Worm (Caenorhabditis elegans): Measurements from ENCODE around the gene Y73F4A.2.

The Y73F4A.2 gene

ce11 chrIV:9032550-9032949 is 10.6 kb downstream of the Y73F4A.2 start, which contains the start of gene C53D6.6:
Gene C53D6.6 (minus strand): TSS chrIV:9032667.
- TF ChIP-seq snpc-4 (GFP tag; optimal IDR thresholded peaks at IDR 0.05) (no peak), snpc-4 (tag; optimal IDR thresholded peaks at IDR 0.05) (no peak), sea-2 (GFP tag; IDR thresholded peaks at IDR 0.05) (no peak), C17E4.6 (GFP tag; IDR thresholded peaks at IDR 0.05) (no peak), nfyb-1 (GFP tag; IDR thresholded peaks at IDR 0.05) (no peak), F33H1.4 (GFP tag; IDR thresholded peaks at IDR 0.05) (no peak), Y53G8AR.9 (GFP tag; conservative IDR thresholded peaks at IDR 0.05) (no peak), tbx-9 (tag; optimal IDR thresholded peaks at IDR 0.05; ENCODE audit: borderline replicate concordance) (no peak), madf-8 (GFP tag; conservative IDR thresholded peaks at IDR 0.05) (no peak), F23B12.7 (tag; optimal IDR thresholded peaks at IDR 0.05; ENCODE audit: insufficient read depth) (no peak), lsy-27 (tag; optimal IDR thresholded peaks at IDR 0.05; ENCODE audit: borderline replicate concordance, insufficient read depth) (no peak), nhr-27 (tag; optimal IDR thresholded peaks at IDR 0.05) (no peak), K11D2.4 (GFP tag; IDR thresholded peaks at IDR 0.05) (no peak), Y56A3A.18 (GFP tag; IDR thresholded peaks at IDR 0.05) (no peak), ztf-3 (GFP tag; optimal IDR thresholded peaks at IDR 0.05) (no peak), hmg-1.2 (GFP tag; IDR thresholded peaks at IDR 0.05) (no peak), xnd-1 (tag; optimal IDR thresholded peaks at IDR 0.05) (no peak)

- no peak for TF ChIP-seq hmg-1.2 (GFP tag; IDR thresholded peaks at IDR 0.05)
- TF ChIP-seq bed-1 (GFP tag; IDR thresholded peaks at IDR 0.05), result no peak
- TF ChIP-seq lin-54 (GFP tag; optimal IDR thresholded peaks at IDR 0.05), result no peak
- no peak for TF ChIP-seq lsl-1 (GFP tag; optimal IDR thresholded peaks at IDR 0.05)
- TF ChIP-seq F33H1.4 (GFP tag; IDR thresholded peaks at IDR 0.05), result no peak
- no peak for TF ChIP-seq C17E4.6 (GFP tag; IDR thresholded peaks at IDR 0.05)
- no peak for TF ChIP-seq dpl-1 (GFP tag; optimal IDR thresholded peaks at IDR 0.05)
- TF ChIP-seq rec-8 (tag; optimal IDR thresholded peaks at IDR 0.05), result no peak
- no peak for TF ChIP-seq B0019.2 (GFP tag; conservative IDR thresholded peaks at IDR 0.05)
These were observed 21.8 kb downstream of the Y73F4A.2 start for ce11 chrIV:9021245-9021779.

ce11 chrIV:9020840-9021239 is 22.3 kb downstream of the Y73F4A.2 start, which contains the start of gene C53D6.4:
Gene C53D6.4 (minus strand): TSS chrIV:9020940.
- TF ChIP-seq Y53F4B.3 (GFP tag; IDR thresholded peaks at IDR 0.05), result no peak

ce11 chrIV:9016477-9016876 is 26.7 kb downstream of the Y73F4A.2 start, which contains the start of gene acc-2:
Gene acc-2 (plus strand): TSS chrIV:9016777.
- TF ChIP-seq lin-54 (GFP tag; optimal IDR thresholded peaks at IDR 0.05) (no peak), attf-3 (GFP tag; conservative IDR thresholded peaks at IDR 0.05) (no peak), pha-4 (tag; optimal IDR thresholded peaks at IDR 0.05) (no peak), nhr-27 (tag; optimal IDR thresholded peaks at IDR 0.05) (no peak), B0019.2 (GFP tag; conservative IDR thresholded peaks at IDR 0.05) (no peak), hmg-20 (GFP tag; IDR thresholded peaks at IDR 0.05) (no peak)

ce11 chrIV:9010257-9010656 is 32.9 kb downstream of the Y73F4A.2 start, which contains the start of gene C53D6.11:
Gene C53D6.11 (plus strand): TSS chrIV:9010584.
- TF ChIP-seq nfyb-1 (GFP tag; IDR thresholded peaks at IDR 0.05), result no peak
- TF ChIP-seq nhr-80 (tag; optimal IDR thresholded peaks at IDR 0.05), result peak; percentile 55
- TF ChIP-seq hmg-1.2 (GFP tag; IDR thresholded peaks at IDR 0.05), result peak; percentile 32; the same call in 1 of the 2 replicates

ce11 chrIV:9007947-9008346 is 35.2 kb downstream of the Y73F4A.2 start:
- TF ChIP-seq rpc-1 (optimal IDR thresholded peaks at IDR 0.05) (no peak), rpc-1 (tag; optimal IDR thresholded peaks at IDR 0.05) (no peak), egrh-3 (GFP tag; IDR thresholded peaks at IDR 0.05) (no peak), ztf-18 (tag; optimal IDR thresholded peaks at IDR 0.05) (no peak), nfya-2 (GFP tag; IDR thresholded peaks at IDR 0.05) (no peak), bed-2 (GFP tag; IDR thresholded peaks at IDR 0.05) (no peak), T26A5.8 (tag; optimal IDR thresholded peaks at IDR 0.05) (no peak), T07F8.4 (tag; optimal IDR thresholded peaks at IDR 0.05) (no peak), ceh-91 (GFP tag; IDR thresholded peaks at IDR 0.05) (no peak), ceh-100 (GFP tag; IDR thresholded peaks at IDR 0.05) (no peak), attf-5 (GFP tag; optimal IDR thresholded peaks at IDR 0.05) (no peak), Y79H2A.3 (GFP tag; conservative IDR thresholded peaks at IDR 0.05) (no peak), Y53F4B.3 (GFP tag; IDR thresholded peaks at IDR 0.05) (no peak)
